Worm (Caenorhabditis elegans): ENCODE results near the gene fbxa-157.
"Not testable (repeated sequence)": the region's sequence is repeated elsewhere in the genome, so short reads cannot be mapped to it uniquely, and the experiment has no call there.

fbxa-157 gene

DNA sequence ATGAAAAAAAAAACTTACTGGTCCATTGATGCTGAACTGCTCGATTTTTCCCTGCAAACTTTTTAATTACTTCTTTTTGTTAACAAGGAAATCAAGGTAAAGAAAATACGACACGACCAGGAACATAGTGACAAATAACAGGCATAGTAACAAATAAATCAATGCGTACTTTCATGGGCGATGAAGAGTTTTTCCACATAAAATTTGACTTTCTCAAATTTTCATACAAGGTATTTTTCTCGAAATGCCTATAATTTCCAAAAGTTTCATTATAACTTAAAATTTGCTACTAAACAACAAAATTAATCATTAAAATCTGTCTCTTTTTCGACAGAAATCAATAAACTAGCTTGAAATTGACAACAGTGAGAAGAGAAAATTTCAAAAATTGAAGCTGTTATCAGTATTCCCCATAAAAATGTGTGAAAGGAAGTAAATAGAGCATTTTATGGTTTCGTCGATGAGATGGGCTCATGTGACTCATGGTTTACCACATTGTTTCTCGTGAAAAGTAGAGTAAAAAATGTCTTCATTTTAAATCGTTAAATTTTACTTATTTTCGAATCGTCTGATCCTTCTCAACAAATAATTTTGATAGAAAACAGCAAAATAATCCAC is 2.8 kb upstream of the fbxa-157 start, which contains the start of gene fbxa-156:
Gene fbxa-156, minus strand, starts transcription at position 51 of the 618 bp plus-strand sequence.
- TF ChIP-seq ceh-83 (GFP tag; optimal IDR thresholded peaks at IDR 0.05) = no peak
- no peak for TF ChIP-seq nhr-12 (tag; optimal IDR thresholded peaks at IDR 0.05)
- no peak for TF ChIP-seq cnd-1 (tag; optimal IDR thresholded peaks at IDR 0.05)
- no peak for TF ChIP-seq elt-1 (tag; optimal IDR thresholded peaks at IDR 0.05; ENCODE audit: borderline replicate concordance, insufficient read depth)
- no peak for TF ChIP-seq mab-5 (tag; optimal IDR thresholded peaks at IDR 0.05)
- no peak for TF ChIP-seq flh-1 (GFP tag; optimal IDR thresholded peaks at IDR 0.05)
- no peak for TF ChIP-seq mep-1 (tag; optimal IDR thresholded peaks at IDR 0.05)
- no peak for TF ChIP-seq sem-2 (GFP tag; optimal IDR thresholded peaks at IDR 0.05)
- no peak for TF ChIP-seq M03D4.4 (tag; optimal IDR thresholded peaks at IDR 0.05)
- TF ChIP-seq ztf-11 (tag; optimal IDR thresholded peaks at IDR 0.05) = no peak
- no peak for TF ChIP-seq bed-3 (GFP tag; optimal IDR thresholded peaks at IDR 0.05)

DNA sequence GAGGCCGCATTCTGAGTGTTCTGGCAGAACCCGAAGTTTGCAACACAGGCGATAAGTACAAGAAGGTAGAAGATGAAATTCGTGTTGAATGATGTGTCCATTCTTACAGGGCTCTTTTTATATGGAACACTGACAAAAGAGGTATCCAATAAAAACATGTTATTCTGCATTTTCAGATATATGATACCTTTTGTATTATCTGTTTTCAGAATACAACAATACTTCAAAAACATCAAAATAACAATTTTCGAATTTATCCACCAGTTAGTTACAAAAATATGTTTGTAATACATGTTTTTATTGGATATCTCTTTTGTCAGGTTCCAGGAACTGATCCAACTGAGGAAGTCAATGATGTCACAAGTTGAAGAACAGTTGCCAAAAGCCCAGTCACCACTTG is 2.0 kb upstream of the fbxa-157 start, which contains the start of gene C06H5.13:
Gene C06H5.13, minus strand, starts transcription at position 101 of the 400 bp plus-strand sequence.
- not testable (repeated sequence) for TF ChIP-seq ces-1 (GFP tag; optimal IDR thresholded peaks at IDR 0.05); ham-2 (GFP tag; optimal IDR thresholded peaks at IDR 0.05); nhr-12 (tag; optimal IDR thresholded peaks at IDR 0.05)

DNA sequence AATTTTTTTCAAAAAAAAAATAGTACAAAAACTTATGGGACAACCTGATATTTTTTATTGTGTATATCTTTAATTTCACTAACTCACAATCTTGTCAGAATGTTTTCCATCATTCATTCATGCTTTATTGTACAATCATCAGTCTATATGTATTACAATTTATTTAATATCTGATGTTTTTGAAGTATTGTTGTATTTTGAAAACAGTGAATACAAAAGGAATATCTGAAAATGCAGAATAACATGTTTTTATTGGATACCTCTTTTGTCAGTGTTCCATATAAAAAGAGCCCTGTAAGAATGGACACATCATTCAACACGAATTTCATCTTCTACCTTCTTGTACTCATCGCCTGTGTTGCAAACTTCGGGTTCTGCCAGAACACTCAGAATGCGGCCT is 4.2 kb downstream of the fbxa-157 start, which contains the start of gene C06H5.14:
Gene C06H5.14, plus strand, starts transcription at position 301 of the 400 bp plus-strand sequence.
- TF ChIP-seq cnd-1, ceh-39, ztf-11 (tag; optimal IDR thresholded peaks at IDR 0.05): not testable (repeated sequence)

DNA sequence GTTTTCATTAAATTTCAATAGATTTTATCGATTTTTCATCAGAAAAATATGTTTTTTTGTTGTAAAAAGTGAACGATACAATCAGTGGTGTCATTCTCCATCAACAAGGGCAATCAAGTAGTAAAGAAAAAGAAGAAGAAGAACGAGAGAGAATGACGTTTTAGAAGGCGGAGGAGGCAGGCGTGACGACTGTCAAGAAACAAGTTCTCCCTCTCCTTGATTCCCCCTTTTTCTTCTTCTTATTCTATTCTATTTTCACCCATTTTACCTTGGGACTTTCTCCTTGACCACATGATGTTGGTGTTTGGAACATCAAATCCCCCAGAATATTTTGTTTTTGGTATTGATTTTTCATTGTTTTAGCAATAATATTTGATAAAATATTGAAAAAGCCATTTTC is 6.2 kb downstream of the fbxa-157 start:
- TF ChIP-seq ztf-11 (tag; optimal IDR thresholded peaks at IDR 0.05) (no peak), mep-1 (tag; optimal IDR thresholded peaks at IDR 0.05) (no peak), ham-2 (GFP tag; optimal IDR thresholded peaks at IDR 0.05) (no peak), ceh-43 (GFP tag; optimal IDR thresholded peaks at IDR 0.05) (no peak), bed-3 (GFP tag; optimal IDR thresholded peaks at IDR 0.05) (no peak), unc-39 (tag; optimal IDR thresholded peaks at IDR 0.05) (no peak), pha-4 (tag; optimal IDR thresholded peaks at IDR 0.05) (no peak), mab-5 (tag; optimal IDR thresholded peaks at IDR 0.05) (no peak), nhr-12 (tag; optimal IDR thresholded peaks at IDR 0.05) (no peak), tbx-8 (GFP tag; optimal IDR thresholded peaks at IDR 0.05) (no peak), nhr-28 (tag; optimal IDR thresholded peaks at IDR 0.05) (no peak), lsy-2 (tag; optimal IDR thresholded peaks at IDR 0.05) (no peak), ces-1 (GFP tag; optimal IDR thresholded peaks at IDR 0.05) (no peak), drap-1 (GFP tag; optimal IDR thresholded peaks at IDR 0.05) (no peak), zip-8 (tag; optimal IDR thresholded peaks at IDR 0.05) (no peak), snpc-4 (tag; optimal IDR thresholded peaks at IDR 0.05) (no peak), mls-2 (tag; optimal IDR thresholded peaks at IDR 0.05) (no peak), nhr-2 (tag; optimal IDR thresholded peaks at IDR 0.05) (no peak), sptf-1 (tag; optimal IDR thresholded peaks at IDR 0.05) (no peak), lin-13 (tag; optimal IDR thresholded peaks at IDR 0.05) (no peak)

DNA sequence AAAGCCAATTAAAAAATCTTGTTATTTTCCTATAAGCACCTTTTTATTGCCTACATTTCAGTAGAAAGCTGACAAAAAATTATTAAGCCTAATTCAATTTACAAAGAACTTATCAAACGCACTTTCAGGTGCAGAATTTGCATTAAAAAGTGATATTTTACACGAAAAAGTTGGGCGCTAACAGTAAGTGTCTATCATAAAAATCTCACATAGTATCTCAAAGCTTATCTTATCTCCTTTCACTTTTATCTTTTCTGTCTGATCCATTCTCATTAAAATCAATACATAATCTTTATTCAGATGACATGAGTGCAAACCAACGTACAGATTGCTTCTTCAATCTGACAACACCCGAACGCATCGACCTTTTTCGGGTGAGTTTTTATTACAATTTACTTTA is 10.4 kb downstream of the fbxa-157 start, which contains the start of gene dcar-1:
Gene dcar-1, plus strand, starts transcription at position 301 of the 400 bp plus-strand sequence.
- peak; percentile 36 for TF ChIP-seq elt-3 (tag; optimal IDR thresholded peaks at IDR 0.05)
- no peak for TF ChIP-seq lin-32 (GFP tag; optimal IDR thresholded peaks at IDR 0.05)
- TF ChIP-seq nhr-76 (tag; optimal IDR thresholded peaks at IDR 0.05) = no peak

DNA sequence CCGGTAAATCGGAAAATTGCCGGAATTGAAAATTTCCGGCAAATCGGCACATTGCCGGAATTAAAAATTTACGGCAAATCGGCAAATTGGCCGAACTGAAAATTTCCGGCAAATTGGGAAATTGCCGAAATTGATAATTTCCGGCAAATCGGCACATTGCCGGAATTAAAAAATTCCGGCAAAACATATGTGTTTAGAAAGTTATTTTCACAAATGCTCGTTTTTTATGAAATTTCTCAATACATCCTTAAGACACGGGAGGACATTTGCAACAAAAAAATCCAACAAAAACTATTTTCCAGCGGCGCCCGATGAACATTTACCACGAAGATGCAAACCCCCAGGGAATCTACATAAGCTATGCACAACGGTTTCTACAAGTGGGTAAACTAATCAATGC is 19.1 kb downstream of the fbxa-157 start, which contains the start of gene C06H5.8:
Gene C06H5.8, plus strand, starts transcription at position 301 of the 400 bp plus-strand sequence.
- TF ChIP-seq elt-3 (tag; optimal IDR thresholded peaks at IDR 0.05) (no peak), tbx-8 (GFP tag; optimal IDR thresholded peaks at IDR 0.05) (no peak), lin-13 (tag; optimal IDR thresholded peaks at IDR 0.05) (no peak), drap-1 (GFP tag; optimal IDR thresholded peaks at IDR 0.05) (peak; percentile 14), mls-2 (tag; optimal IDR thresholded peaks at IDR 0.05) (no peak)

All from whole organism, mixed stage, embryonic.